Fruit fly (Drosophila melanogaster): Measurements from ENCODE around the gene Gr10b.
A peak's percentile ranks its signal among the peaks of the same experiment; 100 is the strongest.

Gene Gr10b

DNA sequence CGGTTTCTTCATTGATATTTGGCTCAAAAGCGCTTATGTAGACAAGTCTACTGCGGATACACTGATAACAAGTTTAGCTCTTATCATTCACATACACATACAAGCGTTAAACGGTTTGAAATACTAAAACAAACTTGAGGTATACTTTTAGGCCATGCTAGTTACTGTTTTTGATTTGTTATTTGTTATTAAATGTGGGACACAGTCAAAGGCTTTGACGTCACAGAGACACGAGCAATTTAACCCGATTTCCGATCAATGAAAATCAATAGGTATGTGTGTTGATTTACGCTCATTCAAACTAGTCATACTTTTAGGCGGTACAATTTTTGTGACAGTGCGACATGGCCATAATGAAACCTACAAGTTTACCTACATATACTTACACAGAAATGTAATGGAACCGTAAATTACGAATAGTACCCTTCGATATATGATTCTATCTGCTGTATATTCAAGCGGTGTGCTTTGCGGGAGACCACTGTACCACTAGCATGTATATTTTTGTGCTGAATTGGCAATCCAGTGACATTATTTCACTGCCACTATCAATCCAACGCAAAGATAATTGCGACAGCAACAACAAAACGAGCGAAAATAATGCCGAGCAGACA, 33.9 kb upstream of the Gr10b start (continued):
- TF ChIP-seq Xbp1 (GFP tag; optimal IDR thresholded peaks at IDR 0.05): peak; percentile 78
- peak; percentile 9 for TF ChIP-seq HmgD (GFP tag; optimal IDR thresholded peaks at IDR 0.05)
- TF ChIP-seq CG6254 (GFP tag; optimal IDR thresholded peaks at IDR 0.05): no peak
- TF ChIP-seq CG12744 (GFP tag; optimal IDR thresholded peaks at IDR 0.05): peak; percentile 57
- peak; percentile 72 for TF ChIP-seq gsb (GFP tag; IDR thresholded peaks at IDR 0.05)
- peak; percentile 57 for TF ChIP-seq Mad (GFP tag; optimal IDR thresholded peaks at IDR 0.05)
- TF ChIP-seq Doc2 (GFP tag; IDR thresholded peaks at IDR 0.05): 0 out of 2 replicates have a peak, but pooled peaks have one; percentile 14
- TF ChIP-seq CG14710 (tag; optimal IDR thresholded peaks at IDR 0.05): no peak
- TF ChIP-seq ranshi (GFP tag; IDR thresholded peaks at IDR 0.05): peak; percentile 85
- TF ChIP-seq Nf-YB (GFP tag; optimal IDR thresholded peaks at IDR 0.05): peak; percentile 2
- TF ChIP-seq CG13894 (tag; optimal IDR thresholded peaks at IDR 0.05): peak; percentile 86
- TF ChIP-seq Neu2 (GFP tag; optimal IDR thresholded peaks at IDR 0.05; ENCODE audit: borderline replicate concordance): no peak
- TF ChIP-seq NC2β (GFP tag; optimal IDR thresholded peaks at IDR 0.05): no peak
- peak; percentile 86 for TF ChIP-seq CG9817 (tag; optimal IDR thresholded peaks at IDR 0.05)
- peak; percentile 59 for TF ChIP-seq onecut (GFP tag; IDR thresholded peaks at IDR 0.05)
- TF ChIP-seq otp (GFP tag; IDR thresholded peaks at IDR 0.05): 0 out of 3 replicates have a peak, but pooled peaks have one; percentile 46
- TF ChIP-seq CG5953 (GFP tag; IDR thresholded peaks at IDR 0.05): peak; percentile 61; the same call in 1 of the 2 replicates
- TF ChIP-seq zfh1 (GFP tag; IDR thresholded peaks at IDR 0.05): peak; percentile 70; the same call in 2 of the 3 replicates
- TF ChIP-seq gem (tag; optimal IDR thresholded peaks at IDR 0.05): peak; percentile 79
- TF ChIP-seq Dad (GFP tag; optimal IDR thresholded peaks at IDR 0.05): peak; percentile 66
- peak; percentile 71 for TF ChIP-seq CG8944 (GFP tag; optimal IDR thresholded peaks at IDR 0.05)
- peak; percentile 85 for TF ChIP-seq Ptx1 (GFP tag; IDR thresholded peaks at IDR 0.05)
- no peak for TF ChIP-seq pan (optimal IDR thresholded peaks at IDR 0.05)
- peak in 1 of 2 experiments; percentile 86 for TF ChIP-seq pan (GFP tag; optimal IDR thresholded peaks at IDR 0.05 in 1 of 2, IDR thresholded peaks at IDR 0.05 in 1 of 2)
- no peak for TF ChIP-seq CG15601 (tag; optimal IDR thresholded peaks at IDR 0.05)
- TF ChIP-seq CG12942 (GFP tag; optimal IDR thresholded peaks at IDR 0.05): peak; percentile 48
- TF ChIP-seq ATbp (GFP tag; optimal IDR thresholded peaks at IDR 0.05): peak; percentile 30
- no peak for TF ChIP-seq fd102C (GFP tag; optimal IDR thresholded peaks at IDR 0.05)
- TF ChIP-seq crol (GFP tag; IDR thresholded peaks at IDR 0.05): no peak
- no peak for TF ChIP-seq bbx (GFP tag; IDR thresholded peaks at IDR 0.05; ENCODE audit: partially characterized antibody)
- peak; percentile 14 for TF ChIP-seq da (GFP tag; optimal IDR thresholded peaks at IDR 0.05)
- peak; percentile 89 for TF ChIP-seq row (GFP tag; IDR thresholded peaks at IDR 0.05)
- peak; percentile 77 for TF ChIP-seq CG1792 (GFP tag; optimal IDR thresholded peaks at IDR 0.05)
- TF ChIP-seq Atf-2 (GFP tag; optimal IDR thresholded peaks at IDR 0.05): peak; percentile 57
- TF ChIP-seq CG10274 (GFP tag; optimal IDR thresholded peaks at IDR 0.05): peak; percentile 67
- TF ChIP-seq jumu (GFP tag; optimal IDR thresholded peaks at IDR 0.05): no peak
- peak; percentile 89 for TF ChIP-seq CG3847 (GFP tag; IDR thresholded peaks at IDR 0.05)
- peak; percentile 11; the same call in 1 of the 2 replicates for TF ChIP-seq amos (GFP tag; IDR thresholded peaks at IDR 0.05; ENCODE audit: partially characterized antibody)
- TF ChIP-seq MTF-1 (GFP tag; optimal IDR thresholded peaks at IDR 0.05; ENCODE audit: borderline replicate concordance): peak; percentile 30
- no peak for TF ChIP-seq Elba2 (GFP tag; optimal IDR thresholded peaks at IDR 0.05)
- peak; percentile 49 for TF ChIP-seq CG5245 (GFP tag; optimal IDR thresholded peaks at IDR 0.05)
- peak; percentile 22 for TF ChIP-seq pzg (GFP tag; optimal IDR thresholded peaks at IDR 0.05)
- TF ChIP-seq GATAe (GFP tag; conservative IDR thresholded peaks at IDR 0.05): peak; percentile 65
- TF ChIP-seq CG3065 (GFP tag; optimal IDR thresholded peaks at IDR 0.05): peak; percentile 3
- peak; percentile 42; the same call in 1 of the 2 replicates for TF ChIP-seq Gsc (GFP tag; IDR thresholded peaks at IDR 0.05)
- TF ChIP-seq twi (tag; optimal IDR thresholded peaks at IDR 0.05): no peak
- peak; percentile 54 for TF ChIP-seq CG6683 (GFP tag; optimal IDR thresholded peaks at IDR 0.05)
- TF ChIP-seq esg (GFP tag; conservative IDR thresholded peaks at IDR 0.05): peak; percentile 77
- TF ChIP-seq luna (GFP tag; optimal IDR thresholded peaks at IDR 0.05): peak; percentile 78
- peak; percentile 30 for TF ChIP-seq Mes4 (GFP tag; optimal IDR thresholded peaks at IDR 0.05)
